Fruit fly (Drosophila melanogaster) whole organism, embryonic: ENCODE data around the gene Mettl2.

Experiments
- Aef1 ChIP-seq: fragments of 200-800 bp; sonication (Bioruptor generic); IDR thresholded peaks from 3 replicates; pipeline ENCODE4 v1.3.6; 2022; ENCODE audit warnings: missing biosample characterization, missing genetic modification characterization
- Blimp-1 ChIP-seq: fragments of 200-800 bp; sonication (Bioruptor generic); optimal IDR thresholded peaks from 3 replicates; lab custom pipeline; 2018; ENCODE audit warnings: missing biosample characterization, missing genetic modification characterization, mild to moderate bottlenecking, moderate library complexity, missing genetic modification reagents
- CG10431 ChIP-seq: fragments of 200-800 bp; sonication (Bioruptor generic); optimal IDR thresholded peaks from 3 replicates; lab custom pipeline; 2018; ENCODE audit warnings: missing biosample characterization, mild to moderate bottlenecking, missing genetic modification characterization
- CG10565 ChIP-seq: fragments of 200-800 bp; sonication (Bioruptor generic); optimal IDR thresholded peaks from 3 replicates; lab custom pipeline; 2016; ENCODE audit warnings: missing biosample characterization, mild to moderate bottlenecking, missing genetic modification characterization
- CG11398 ChIP-seq: fragments of 200-800 bp; sonication (Bioruptor generic); optimal IDR thresholded peaks from 2 replicates; lab custom pipeline; 2016; ENCODE audit warnings: missing biosample characterization, missing genetic modification characterization
- CG2116 ChIP-seq: fragments of 200-800 bp; sonication (Bioruptor generic); optimal IDR thresholded peaks from 3 replicates; lab custom pipeline; 2018; ENCODE audit warnings: missing biosample characterization, mild to moderate bottlenecking, missing genetic modification characterization
- CG2129 ChIP-seq: fragments of 200-800 bp; sonication (Bioruptor generic); IDR thresholded peaks from 2 replicates; pipeline ENCODE4 v1.3.6; 2022; ENCODE audit warnings: missing biosample characterization, missing genetic modification characterization; ENCODE audit not compliant: partially characterized antibody
- CG2202 ChIP-seq: fragments of 200-800 bp; sonication (Bioruptor generic); optimal IDR thresholded peaks from 2 replicates; lab custom pipeline; 2018; ENCODE audit warnings: missing biosample characterization, mild to moderate bottlenecking, missing genetic modification characterization
- CG2712 ChIP-seq: fragments of 200-800 bp; optimal IDR thresholded peaks from 3 replicates; lab custom pipeline; 2019; ENCODE audit warnings: missing biosample characterization, mild to moderate bottlenecking, missing genetic modification characterization, moderate library complexity
- CG2889 ChIP-seq: fragments of 200-800 bp; sonication (Bioruptor generic); IDR thresholded peaks from 3 replicates; pipeline ENCODE4 v1.3.6; 2022; ENCODE audit warnings: missing biosample characterization, missing genetic modification characterization
- CG3065 ChIP-seq: fragments of 200-800 bp; sonication (Bioruptor generic); optimal IDR thresholded peaks from 2 replicates; lab custom pipeline; 2016; ENCODE audit warnings: missing biosample characterization, missing genetic modification characterization
- CG31224 ChIP-seq: fragments of 200-800 bp; sonication (Bioruptor generic); IDR thresholded peaks from 2 replicates; pipeline ENCODE4 v1.3.6; 2022; ENCODE audit warnings: missing biosample characterization, missing genetic modification characterization
- CG31388 ChIP-seq: fragments of 200-800 bp; sonication (Bioruptor generic); optimal IDR thresholded peaks from 2 replicates; lab custom pipeline; 2016; ENCODE audit warnings: missing biosample characterization, missing genetic modification characterization
- CG32767 ChIP-seq: fragments of 200-800 bp; sonication (Bioruptor generic); IDR thresholded peaks from 2 replicates; pipeline ENCODE4 v1.3.6; 2022; ENCODE audit warnings: missing biosample characterization, missing genetic modification characterization
- CG33557 ChIP-seq: fragments of 200-800 bp; sonication (Bioruptor generic); optimal IDR thresholded peaks from 2 replicates; lab custom pipeline; 2019; ENCODE audit warnings: missing biosample characterization, mild to moderate bottlenecking, missing genetic modification characterization, moderate library complexity
- CG34376 ChIP-seq: fragments of 200-800 bp; sonication (Bioruptor generic); optimal IDR thresholded peaks from 2 replicates; lab custom pipeline; 2018; ENCODE audit warnings: missing biosample characterization, mild to moderate bottlenecking, missing genetic modification characterization
- CG3847 ChIP-seq: fragments of 200-800 bp; sonication (Bioruptor generic); IDR thresholded peaks from 2 replicates; pipeline ENCODE4 v1.3.6; 2022; ENCODE audit warnings: missing biosample characterization, missing genetic modification characterization
- CG5180 ChIP-seq: fragments of 200-800 bp; sonication (Bioruptor generic); optimal IDR thresholded peaks from 3 replicates; lab custom pipeline; 2017; ENCODE audit warnings: missing biosample characterization, missing genetic modification characterization, mild to moderate bottlenecking, moderate library complexity, missing genetic modification reagents
- CG7372 ChIP-seq: fragments of 200-800 bp; sonication (Bioruptor generic); IDR thresholded peaks from 2 replicates; pipeline ENCODE4 v1.3.6; 2022; ENCODE audit warnings: missing biosample characterization, missing genetic modification characterization
- CG7987 ChIP-seq: fragments of 200-800 bp; sonication (Bioruptor generic); optimal IDR thresholded peaks from 2 replicates; lab custom pipeline; 2018; ENCODE audit warnings: missing biosample characterization, mild to moderate bottlenecking, missing genetic modification characterization, moderate library complexity
- CG8359 ChIP-seq: fragments of 200-800 bp; sonication (Bioruptor generic); optimal IDR thresholded peaks from 2 replicates; lab custom pipeline; 2017; ENCODE audit warnings: missing biosample characterization, mild to moderate bottlenecking, missing genetic modification characterization, borderline replicate concordance
- CG9876 ChIP-seq: fragments of 200-800 bp; sonication (Bioruptor generic); optimal IDR thresholded peaks from 2 replicates; lab custom pipeline; 2016; ENCODE audit warnings: missing biosample characterization, missing genetic modification characterization
- Camta ChIP-seq: fragments of 200-800 bp; sonication (Bioruptor generic); optimal IDR thresholded peaks from 2 replicates; lab custom pipeline; 2016; ENCODE audit warnings: missing biosample characterization, missing genetic modification characterization
- CkIIα-i1 ChIP-seq: fragments of 200-800 bp; sonication (Bioruptor generic); IDR thresholded peaks from 2 replicates; pipeline ENCODE4 v1.3.6; 2022; ENCODE audit warnings: missing biosample characterization, missing genetic modification characterization
- CoRest ChIP-seq: fragments of 200-800 bp; sonication (Bioruptor generic); optimal IDR thresholded peaks from 3 replicates; lab custom pipeline; 2018; ENCODE audit warnings: missing biosample characterization, mild to moderate bottlenecking, missing genetic modification characterization, moderate library complexity
- D ChIP-seq, 2 experiments: fragments of 200-800 bp in 1 of 2; fragments of >200 bp in 1 of 2; sonication (Bioruptor generic) in 1 of 2; optimal IDR thresholded peaks; 2 replicates in 1 of 2; 3 replicates in 1 of 2; lab custom pipeline; 2017; ENCODE audit warnings: mild to moderate bottlenecking in 1 of 2, missing biosample characterization in 1 of 2, missing genetic modification characterization in 1 of 2, missing genetic modification reagents in 1 of 2
- Drgx ChIP-seq: fragments of 200-800 bp; sonication (Bioruptor generic); IDR thresholded peaks from 2 replicates; pipeline ENCODE4 v1.3.6; 2022; ENCODE audit warnings: missing biosample characterization, missing genetic modification characterization
- Elba2 ChIP-seq: fragments of 200-800 bp; sonication (Bioruptor generic); optimal IDR thresholded peaks from 3 replicates; lab custom pipeline; 2016; ENCODE audit warnings: missing biosample characterization, missing genetic modification characterization
- Ets65A ChIP-seq: fragments of 200-800 bp; sonication (Bioruptor generic); peaks from one replicate; lab custom pipeline; 2016; ENCODE audit warnings: missing biosample characterization, missing genetic modification characterization
- HmgZ ChIP-seq: fragments of 200-800 bp; sonication (Bioruptor generic); optimal IDR thresholded peaks from 2 replicates; lab custom pipeline; 2018; ENCODE audit warnings: missing biosample characterization, mild to moderate bottlenecking, missing genetic modification characterization
- Lpt ChIP-seq: fragments of >200 bp; optimal IDR thresholded peaks from 2 replicates; lab custom pipeline; 2018; ENCODE audit warnings: missing biosample characterization, missing genetic modification characterization
- MTF-1 ChIP-seq: fragments of 200-800 bp; sonication (Bioruptor generic); optimal IDR thresholded peaks from 2 replicates; lab custom pipeline; 2018; ENCODE audit warnings: missing biosample characterization, mild to moderate bottlenecking, missing genetic modification characterization, borderline replicate concordance
- Nf-YB ChIP-seq: fragments of 200-800 bp; sonication (Bioruptor generic); optimal IDR thresholded peaks from 3 replicates; lab custom pipeline; 2019; ENCODE audit warnings: missing biosample characterization, mild to moderate bottlenecking, missing genetic modification characterization, moderate library complexity
- NfI ChIP-seq: fragments of 200-800 bp; sonication (Bioruptor generic); optimal IDR thresholded peaks from 3 replicates; lab custom pipeline; 2018; ENCODE audit warnings: missing biosample characterization, mild to moderate bottlenecking, missing genetic modification characterization, moderate library complexity
- Opbp ChIP-seq: fragments of 200-800 bp; sonication (Bioruptor generic); IDR thresholded peaks from 3 replicates; pipeline ENCODE4 v1.3.6; 2022; ENCODE audit warnings: missing biosample characterization, missing genetic modification characterization; ENCODE audit not compliant: partially characterized antibody
- Ravus ChIP-seq: fragments of 200-800 bp; sonication (Bioruptor generic); IDR thresholded peaks from 2 replicates; pipeline ENCODE4 v1.3.6; 2022; ENCODE audit warnings: missing biosample characterization, missing genetic modification characterization
- Stat92E ChIP-seq, 3 experiments: fragments of >200 bp in 2 of 3; fragments of 200-800 bp in 1 of 3; sonication (Bioruptor generic) in 1 of 3; optimal IDR thresholded peaks; 2 replicates each; lab custom pipeline; 2017 to 2019; ENCODE audit warnings: missing biosample characterization in 3 of 3, missing genetic modification characterization in 3 of 3, mild to moderate bottlenecking in 1 of 3, moderate library complexity in 1 of 3
- ase ChIP-seq: fragments of 200-800 bp; sonication (Bioruptor generic); IDR thresholded peaks from 3 replicates; pipeline ENCODE4 v1.3.6; 2022; ENCODE audit warnings: missing biosample characterization, missing genetic modification characterization
- dmrt11E ChIP-seq: fragments of 200-800 bp; sonication (Bioruptor generic); optimal IDR thresholded peaks from 3 replicates; lab custom pipeline; 2018; ENCODE audit warnings: missing biosample characterization, mild to moderate bottlenecking, missing genetic modification characterization, moderate library complexity
- ems ChIP-seq: fragments of 200-800 bp; sonication (Bioruptor generic); optimal IDR thresholded peaks from 3 replicates; lab custom pipeline; 2016; ENCODE audit warnings: missing biosample characterization, missing genetic modification characterization
- eyg ChIP-seq: fragments of 200-800 bp; sonication (Bioruptor generic); optimal IDR thresholded peaks from 3 replicates; lab custom pipeline; 2016; ENCODE audit warnings: missing biosample characterization, missing genetic modification characterization
- fd96Cb ChIP-seq: fragments of 200-800 bp; sonication (Bioruptor generic); optimal IDR thresholded peaks from 2 replicates; lab custom pipeline; 2018; ENCODE audit warnings: missing biosample characterization, mild to moderate bottlenecking, missing genetic modification characterization, moderate library complexity
- fru ChIP-seq: fragments of >200 bp; optimal IDR thresholded peaks from 2 replicates; lab custom pipeline; 2017
- klu ChIP-seq: fragments of 200-800 bp; sonication (Bioruptor generic); IDR thresholded peaks from 2 replicates; pipeline ENCODE4 v1.3.6; 2022; ENCODE audit warnings: missing biosample characterization, missing genetic modification characterization
- nom ChIP-seq: fragments of 200-800 bp; sonication (Bioruptor generic); optimal IDR thresholded peaks from 2 replicates; lab custom pipeline; 2017; ENCODE audit warnings: missing biosample characterization, missing genetic modification characterization, mild to moderate bottlenecking, moderate library complexity, missing genetic modification reagents
- org-1 ChIP-seq: fragments of 200-800 bp; sonication (Bioruptor generic); optimal IDR thresholded peaks from 2 replicates; lab custom pipeline; 2017; ENCODE audit warnings: missing biosample characterization, missing genetic modification characterization
- otp ChIP-seq: fragments of 200-800 bp; sonication (Bioruptor generic); IDR thresholded peaks from 3 replicates; pipeline ENCODE4, ENCODE4 v1.3.6; 2022; ENCODE audit warnings: missing biosample characterization, missing genetic modification characterization
- sens-2 ChIP-seq: fragments of 200-800 bp; sonication (Bioruptor generic); IDR thresholded peaks from 2 replicates; pipeline ENCODE4 v1.3.6; 2022; ENCODE audit warnings: missing biosample characterization, missing genetic modification characterization

Mettl2 gene

dm6 chr3L:1592822-1593452, 46.1 kb downstream of the Mettl2 start (continued):
- TF ChIP-seq NfI (GFP tag; lab: Kevin White, UChicago) = no peak
- TF ChIP-seq Aef1 (GFP tag; lab: Robert Waterston, UW) = no peak
- TF ChIP-seq CoRest (tag; lab: Kevin White, UChicago) = no peak
- no peak for TF ChIP-seq CG31224 (GFP tag; lab: Robert Waterston, UW)
- TF ChIP-seq Nf-YB (GFP tag; lab: Kevin White, UChicago) = no peak
- TF ChIP-seq fru (lab: Kevin White, UChicago) = no peak
- no peak for TF ChIP-seq klu (GFP tag; lab: Robert Waterston, UW)
- TF ChIP-seq MTF-1 (GFP tag; lab: Kevin White, UChicago) = no peak
- TF ChIP-seq CG2129 (GFP tag; lab: Robert Waterston, UW) = no peak
- TF ChIP-seq CG33557 (GFP tag; lab: Kevin White, UChicago) = peak; percentile 7
- no peak for TF ChIP-seq CG3065 (GFP tag; lab: Kevin White, UChicago)
- TF ChIP-seq dmrt11E (tag; lab: Kevin White, UChicago) = no peak
- no peak for TF ChIP-seq CG2712 (tag; lab: Kevin White, UChicago)
- no peak for TF ChIP-seq CkIIα-i1
- no peak for TF ChIP-seq CG2116 (GFP tag; lab: Kevin White, UChicago)
- TF ChIP-seq CG31388 (GFP tag; lab: Kevin White, UChicago) = no peak
- peak; percentile 87 for TF ChIP-seq Elba2
- TF ChIP-seq Opbp (GFP tag; lab: Robert Waterston, UW) = no peak
- TF ChIP-seq nom = peak; percentile 69
- no peak for TF ChIP-seq Drgx (GFP tag; lab: Robert Waterston, UW)
- TF ChIP-seq Lpt (GFP tag; lab: Kevin White, UChicago) = no peak
- peak; percentile 95 for TF ChIP-seq Blimp-1 (GFP tag; lab: Kevin White, UChicago)
- TF ChIP-seq eyg = no peak
- TF ChIP-seq ase (GFP tag; lab: Robert Waterston, UW) = no peak
- TF ChIP-seq Ets65A (GFP tag; lab: Kevin White, UChicago) = peak; percentile 73
- no peak for TF ChIP-seq sens-2 (GFP tag; lab: Robert Waterston, UW)
- TF ChIP-seq CG7372 = no peak
- no peak for TF ChIP-seq CG8359 (GFP tag; lab: Kevin White, UChicago)
- no peak for TF ChIP-seq CG10431
- no peak for TF ChIP-seq CG2202 (tag; lab: Kevin White, UChicago)
- TF ChIP-seq otp (GFP tag; lab: Robert Waterston, UW) = no peak
- no peak for TF ChIP-seq Ravus (GFP tag; lab: Robert Waterston, UW)
- peak; percentile 45 for TF ChIP-seq D (optimal IDR thresholded peaks at IDR 0.05; lab: Kevin White, UChicago)
- TF ChIP-seq D (GFP tag; optimal IDR thresholded peaks at IDR 0.05; lab: Kevin White, UChicago) = no peak
- no peak for TF ChIP-seq CG34376 (GFP tag; lab: Kevin White, UChicago)
- TF ChIP-seq, all 482 proteins: peak for 21

DNA sequence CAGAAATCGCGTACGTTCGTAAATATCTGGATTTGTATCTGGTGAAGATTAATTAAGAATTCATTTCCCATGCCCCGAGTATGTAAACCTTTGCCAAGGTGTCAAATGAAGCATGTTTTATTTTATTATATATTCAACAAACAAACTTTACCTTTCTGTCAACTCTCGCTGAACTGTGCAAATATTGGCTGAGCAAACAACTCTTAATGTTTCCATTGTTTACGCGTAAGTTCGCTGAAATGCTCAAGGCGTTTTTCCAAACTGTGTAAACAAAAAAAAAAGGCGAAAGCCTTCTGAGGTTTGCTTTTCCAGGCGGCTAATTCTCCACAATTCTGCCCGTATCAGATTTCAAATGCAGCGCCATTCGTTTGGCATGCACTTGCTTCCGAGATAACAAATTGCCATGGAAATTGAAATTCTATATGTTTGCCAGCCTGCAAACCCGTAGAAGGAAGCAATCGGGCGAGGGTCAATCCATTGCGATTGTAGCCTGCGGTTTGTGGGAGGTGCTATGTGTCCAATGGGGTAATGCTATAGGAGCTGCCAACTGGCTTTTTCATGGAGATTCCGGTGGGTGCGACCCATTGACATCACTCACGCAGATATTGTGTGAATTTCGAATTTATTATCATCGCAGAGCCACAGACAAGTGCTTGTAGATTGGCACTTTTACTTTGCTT, 47.2 kb downstream of the Mettl2 start:
- TF ChIP-seq Stat92E (GFP tag; optimal IDR thresholded peaks at IDR 0.05; lab: Kevin White, UChicago) (no peak), fd96Cb (tag; lab: Kevin White, UChicago) (peak; percentile 19), HmgZ (tag; lab: Kevin White, UChicago) (peak; percentile 79), ems (GFP tag; lab: Kevin White, UChicago) (peak; percentile 66), CG10565 (no peak), Camta (GFP tag; lab: Kevin White, UChicago) (peak; percentile 71), org-1 (GFP tag; lab: Kevin White, UChicago) (peak; percentile 75), CG11398 (GFP tag; lab: Kevin White, UChicago) (peak; percentile 43), nom (peak; percentile 85), CG2116 (GFP tag; lab: Kevin White, UChicago) (peak; percentile 32), CG7987 (GFP tag; lab: Kevin White, UChicago) (peak; percentile 96), CG2889 (GFP tag; lab: Robert Waterston, UW) (peak; percentile 31; the same call in 1 of the 3 replicates), CG32767 (peak; percentile 39; the same call in 1 of the 2 replicates), CG9876 (peak; percentile 3), CG3847 (GFP tag; lab: Robert Waterston, UW) (peak; percentile 47; the same call in 1 of the 2 replicates), CG5180 (GFP tag; lab: Kevin White, UChicago) (peak; percentile 68)
